Fruit fly (Drosophila melanogaster) whole organism, prepupa: ENCODE data around the gene lectin-30A.

Source experiments
- CG10631 ChIP-seq: fragments of 200-800 bp; sonication (Bioruptor generic); optimal IDR thresholded peaks from 2 replicates; lab custom pipeline; 2016; ENCODE audit warnings: missing biosample characterization, missing genetic modification characterization
- CG10669 ChIP-seq: fragments of 200-800 bp; sonication (Bioruptor generic); optimal IDR thresholded peaks from 3 replicates; lab custom pipeline; 2018; ENCODE audit warnings: missing biosample characterization, mild to moderate bottlenecking, missing genetic modification characterization, moderate library complexity
- CG11294 ChIP-seq: fragments of 200-800 bp; sonication (Bioruptor generic); IDR thresholded peaks from 2 replicates; pipeline ENCODE4 v1.3.6; 2022; ENCODE audit warnings: missing biosample characterization, missing genetic modification characterization
- CG11762 ChIP-seq: fragments of 200-800 bp; sonication (Bioruptor generic); optimal IDR thresholded peaks from 3 replicates; lab custom pipeline; 2016; ENCODE audit warnings: missing biosample characterization, missing genetic modification characterization; ENCODE audit not compliant: insufficient read depth
- CG11902 ChIP-seq: fragments of 200-800 bp; sonication (Bioruptor generic); optimal IDR thresholded peaks from 3 replicates; lab custom pipeline; 2016; ENCODE audit warnings: missing biosample characterization, missing genetic modification characterization
- CG15336 ChIP-seq: fragments of 200-800 bp; sonication (Bioruptor generic); IDR thresholded peaks from 2 replicates; pipeline ENCODE4 v1.3.6; 2022; ENCODE audit warnings: missing biosample characterization, missing genetic modification characterization
- CG1621 ChIP-seq: fragments of 200-800 bp; sonication (Bioruptor generic); optimal IDR thresholded peaks from 3 replicates; lab custom pipeline; 2018; ENCODE audit warnings: missing biosample characterization, mild to moderate bottlenecking, missing genetic modification characterization
- CG16779 ChIP-seq: fragments of 200-800 bp; sonication (Bioruptor generic); optimal IDR thresholded peaks from 3 replicates; lab custom pipeline; 2017; ENCODE audit warnings: missing biosample characterization, mild to moderate bottlenecking, missing genetic modification characterization
- CG3032 ChIP-seq: fragments of 200-800 bp; optimal IDR thresholded peaks from 2 replicates; lab custom pipeline; 2019; ENCODE audit warnings: missing biosample characterization, mild to moderate bottlenecking, missing genetic modification characterization, moderate library complexity
- CG31627 ChIP-seq: fragments of 200-800 bp; sonication (Bioruptor generic); optimal IDR thresholded peaks from 3 replicates; lab custom pipeline; 2016; ENCODE audit warnings: missing biosample characterization, missing genetic modification characterization
- CG32006 ChIP-seq: fragments of 200-800 bp; sonication (Bioruptor generic); optimal IDR thresholded peaks from 3 replicates; lab custom pipeline; 2017; ENCODE audit warnings: missing biosample characterization, mild to moderate bottlenecking, missing genetic modification characterization
- CG34406 ChIP-seq: fragments of 200-800 bp; sonication (Bioruptor generic); optimal IDR thresholded peaks from 3 replicates; lab custom pipeline; 2016; ENCODE audit warnings: missing biosample characterization, missing genetic modification characterization
- CG4318 ChIP-seq: fragments of 200-800 bp; sonication (Bioruptor generic); optimal IDR thresholded peaks from 3 replicates; lab custom pipeline; 2017; ENCODE audit warnings: missing biosample characterization, mild to moderate bottlenecking, missing genetic modification characterization
- CG6163 ChIP-seq: fragments of 200-800 bp; sonication (Bioruptor generic); IDR thresholded peaks from 3 replicates; pipeline ENCODE4 v1.3.6; 2022; ENCODE audit warnings: missing biosample characterization, missing genetic modification characterization
- CG6276 ChIP-seq: fragments of 200-800 bp; sonication (Bioruptor generic); optimal IDR thresholded peaks from 2 replicates; lab custom pipeline; 2017; ENCODE audit warnings: missing biosample characterization, mild to moderate bottlenecking, missing genetic modification characterization
- CG6792 ChIP-seq: fragments of 200-800 bp; sonication (Bioruptor generic); optimal IDR thresholded peaks from 3 replicates; lab custom pipeline; 2016; ENCODE audit warnings: missing biosample characterization, missing genetic modification characterization
- CG6808 ChIP-seq: fragments of 200-800 bp; sonication (Bioruptor generic); optimal IDR thresholded peaks from 3 replicates; lab custom pipeline; 2017; ENCODE audit warnings: missing biosample characterization, missing genetic modification characterization, mild to moderate bottlenecking, moderate library complexity, missing genetic modification reagents
- CG6854 ChIP-seq: fragments of 200-800 bp; sonication (Bioruptor generic); optimal IDR thresholded peaks from 2 replicates; lab custom pipeline; 2017; ENCODE audit warnings: missing biosample characterization, mild to moderate bottlenecking, missing genetic modification characterization
- CG7368 ChIP-seq: fragments of 200-800 bp; sonication (Bioruptor generic); optimal IDR thresholded peaks from 3 replicates; lab custom pipeline; 2016; ENCODE audit warnings: missing biosample characterization, missing genetic modification characterization
- CG8119 ChIP-seq: fragments of 200-800 bp; sonication (Bioruptor generic); IDR thresholded peaks from 3 replicates; pipeline ENCODE4 v1.3.6; 2022; ENCODE audit warnings: missing biosample characterization, missing genetic modification characterization
- CG8319 ChIP-seq: fragments of 200-800 bp; sonication (Bioruptor generic); optimal IDR thresholded peaks from 3 replicates; lab custom pipeline; 2016; ENCODE audit warnings: missing biosample characterization, missing genetic modification characterization
- CG8632 ChIP-seq: fragments of 200-800 bp; sonication (Bioruptor generic); optimal IDR thresholded peaks from 3 replicates; lab custom pipeline; 2016; ENCODE audit warnings: missing biosample characterization, missing genetic modification characterization
- CG9139 ChIP-seq: fragments of 200-800 bp; sonication (Bioruptor generic); optimal IDR thresholded peaks from 3 replicates; lab custom pipeline; 2017; ENCODE audit warnings: missing biosample characterization, mild to moderate bottlenecking, missing genetic modification characterization
- Eip75B ChIP-seq: fragments of 200-800 bp; sonication (Bioruptor generic); optimal IDR thresholded peaks from 3 replicates; lab custom pipeline; 2016; ENCODE audit warnings: missing biosample characterization, missing genetic modification characterization
- Eip78C ChIP-seq: fragments of 200-800 bp; sonication (Bioruptor generic); peaks from one replicate; lab custom pipeline; 2016; ENCODE audit warnings: missing biosample characterization, missing genetic modification characterization
- Ets21C ChIP-seq: fragments of 200-800 bp; sonication (Bioruptor generic); optimal IDR thresholded peaks from 3 replicates; lab custom pipeline; 2016; ENCODE audit warnings: missing biosample characterization, missing genetic modification characterization
- Ets96B ChIP-seq: fragments of 200-800 bp; optimal IDR thresholded peaks from 2 replicates; lab custom pipeline; 2019; ENCODE audit warnings: missing biosample characterization, mild to moderate bottlenecking, missing genetic modification characterization, moderate library complexity
- Gug ChIP-seq: fragments of 200-800 bp; sonication (Bioruptor generic); IDR thresholded peaks from 2 replicates; pipeline ENCODE4 v1.3.6; 2022; ENCODE audit warnings: missing biosample characterization, missing genetic modification characterization
- Hr38 ChIP-seq: sonication (Bioruptor generic); optimal IDR thresholded peaks from 2 replicates; lab custom pipeline; 2016; ENCODE audit warnings: missing biosample characterization, missing genetic modification characterization
- Hr4 ChIP-seq: fragments of 200-800 bp; sonication (Bioruptor generic); optimal IDR thresholded peaks from 3 replicates; lab custom pipeline; 2016; ENCODE audit warnings: missing biosample characterization, missing genetic modification characterization
- Lpt ChIP-seq: fragments of 200-800 bp; sonication (Bioruptor generic); optimal IDR thresholded peaks from 3 replicates; lab custom pipeline; 2016; ENCODE audit warnings: missing biosample characterization, missing genetic modification characterization
- OdsH ChIP-seq: fragments of 200-800 bp; sonication (Bioruptor generic); optimal IDR thresholded peaks from 3 replicates; lab custom pipeline; 2016; ENCODE audit warnings: missing biosample characterization, missing genetic modification characterization
- Smox ChIP-seq: fragments of 200-800 bp; sonication (Bioruptor generic); optimal IDR thresholded peaks from 3 replicates; lab custom pipeline; 2016; ENCODE audit warnings: missing biosample characterization, missing genetic modification characterization
- Sox102F ChIP-seq: fragments of 200-800 bp; sonication (Bioruptor generic); optimal IDR thresholded peaks from 2 replicates; lab custom pipeline; 2016; ENCODE audit warnings: missing biosample characterization, mild to moderate bottlenecking, missing genetic modification characterization
- Sox15 ChIP-seq: fragments of 200-800 bp; sonication (Bioruptor generic); optimal IDR thresholded peaks from 3 replicates; lab custom pipeline; 2016; ENCODE audit warnings: missing biosample characterization, missing genetic modification characterization
- achi ChIP-seq: fragments of 200-800 bp; sonication (Bioruptor generic); optimal IDR thresholded peaks from 3 replicates; lab custom pipeline; 2016; ENCODE audit warnings: missing biosample characterization, missing genetic modification characterization
- acj6 ChIP-seq: fragments of 200-800 bp; sonication (Bioruptor generic); optimal IDR thresholded peaks from 3 replicates; lab custom pipeline; 2016; ENCODE audit warnings: missing biosample characterization, missing genetic modification characterization
- cyc ChIP-seq: fragments of 200-800 bp; sonication (Bioruptor generic); optimal IDR thresholded peaks from 3 replicates; lab custom pipeline; 2016; ENCODE audit warnings: missing biosample characterization, missing genetic modification characterization
- dsx ChIP-seq: fragments of 200-800 bp; optimal IDR thresholded peaks from 3 replicates; lab custom pipeline; 2019; ENCODE audit warnings: missing biosample characterization, mild to moderate bottlenecking, missing genetic modification characterization, moderate library complexity; ENCODE audit not compliant: poor library complexity, severe bottlenecking
- eg ChIP-seq: fragments of 200-800 bp; sonication (Bioruptor generic); IDR thresholded peaks from 3 replicates; pipeline ENCODE4 v1.3.6; 2022; ENCODE audit warnings: missing biosample characterization, missing genetic modification characterization
- fd59A ChIP-seq: fragments of 200-800 bp; sonication (Bioruptor generic); optimal IDR thresholded peaks from 2 replicates; lab custom pipeline; 2017; ENCODE audit warnings: missing biosample characterization, mild to moderate bottlenecking, missing genetic modification characterization, missing genetic modification reagents
- fd85E ChIP-seq: fragments of 200-800 bp; sonication (Bioruptor generic); optimal IDR thresholded peaks from 3 replicates; lab custom pipeline; 2016; ENCODE audit warnings: missing biosample characterization, missing genetic modification characterization
- fkh ChIP-seq: fragments of 200-800 bp; sonication (Bioruptor generic); optimal IDR thresholded peaks from 3 replicates; lab custom pipeline; 2017; ENCODE audit warnings: missing biosample characterization, mild to moderate bottlenecking, missing genetic modification characterization, moderate library complexity
- lz ChIP-seq: fragments of 200-800 bp; sonication (Bioruptor generic); optimal IDR thresholded peaks from 3 replicates; lab custom pipeline; 2016; ENCODE audit warnings: missing biosample characterization, missing genetic modification characterization
- net ChIP-seq: fragments of 200-800 bp; sonication (Bioruptor generic); optimal IDR thresholded peaks from 3 replicates; lab custom pipeline; 2016; ENCODE audit warnings: missing biosample characterization, missing genetic modification characterization
- pdm3 ChIP-seq: fragments of 200-800 bp; sonication (Bioruptor generic); optimal IDR thresholded peaks from 3 replicates; lab custom pipeline; 2016; ENCODE audit warnings: missing biosample characterization, missing genetic modification characterization
- salr ChIP-seq, 2 experiments: fragments of 200-800 bp; sonication (Bioruptor generic); optimal IDR thresholded peaks; 3 replicates each; lab custom pipeline; 2016 to 2018; ENCODE audit warnings: missing biosample characterization in 2 of 2, missing genetic modification characterization in 2 of 2, mild to moderate bottlenecking in 1 of 2
- spab ChIP-seq: fragments of 200-800 bp; sonication (Bioruptor generic); optimal IDR thresholded peaks from 2 replicates; lab custom pipeline; 2017; ENCODE audit warnings: missing biosample characterization, mild to moderate bottlenecking, missing genetic modification characterization, missing genetic modification reagents
- vri ChIP-seq: fragments of 200-800 bp; sonication (Bioruptor generic); optimal IDR thresholded peaks from 3 replicates; lab custom pipeline; 2016; ENCODE audit warnings: missing biosample characterization, mild to moderate bottlenecking, missing genetic modification characterization

lectin-30A gene

dm6 chr2L:9207133-9207532 lies 47.5 kb downstream of the lectin-30A start (continued):
- TF ChIP-seq CG6808 (no peak), fd59A (GFP tag; lab: Kevin White, UChicago) (no peak), CG6792 (GFP tag; lab: Kevin White, UChicago) (peak; percentile 37), CG7368 (GFP tag; lab: Kevin White, UChicago) (peak; percentile 35), Sox102F (GFP tag; lab: Kevin White, UChicago) (peak; percentile 57), Smox (GFP tag; lab: Kevin White, UChicago) (no peak), Ets21C (GFP tag; lab: Kevin White, UChicago) (no peak), Sox15 (GFP tag; lab: Kevin White, UChicago) (no peak), CG4318 (GFP tag; lab: Kevin White, UChicago) (peak; percentile 97), CG34406 (GFP tag; lab: Kevin White, UChicago) (peak; percentile 43), CG11902 (GFP tag; lab: Kevin White, UChicago) (no peak), fd85E (GFP tag; lab: Kevin White, UChicago) (peak; percentile 7), spab (GFP tag; lab: Kevin White, UChicago) (peak; percentile 17), Hr38 (GFP tag; lab: Kevin White, UChicago) (no peak), CG8319 (GFP tag; lab: Kevin White, UChicago) (no peak), CG6163 (GFP tag; lab: Robert Waterston, UW) (peak; percentile 76), CG31627 (GFP tag; lab: Kevin White, UChicago) (peak; percentile 14), CG9139 (no peak)
- TF ChIP-seq, all 60 proteins: peak for 45

DNA sequence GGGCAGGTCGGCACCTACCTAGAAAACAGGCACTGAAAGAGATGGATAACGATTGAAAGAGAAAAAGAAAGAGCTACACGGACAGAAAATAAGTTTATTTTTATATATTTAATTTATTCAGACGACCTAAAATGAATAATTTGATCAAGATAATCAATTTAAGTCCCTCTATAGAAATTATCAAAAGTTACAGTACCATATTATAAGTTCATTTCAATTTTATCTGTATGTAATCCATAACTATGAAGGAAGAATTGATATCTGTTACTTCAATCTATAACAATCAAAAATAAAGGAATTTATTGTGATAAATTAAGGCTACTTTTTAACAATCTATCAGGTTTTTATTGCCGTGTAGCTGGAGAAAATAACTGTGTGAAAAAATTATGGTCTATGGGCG lies 48.3 kb downstream of the lectin-30A start:
- TF ChIP-seq OdsH (GFP tag; lab: Kevin White, UChicago) (peak; percentile 68), CG34406 (GFP tag; lab: Kevin White, UChicago) (no peak), Hr38 (GFP tag; lab: Kevin White, UChicago) (no peak), cyc (GFP tag; lab: Kevin White, UChicago) (no peak), CG31627 (GFP tag; lab: Kevin White, UChicago) (no peak), Hr4 (GFP tag; lab: Kevin White, UChicago) (peak; percentile 88), CG11762 (GFP tag; lab: Kevin White, UChicago) (peak; percentile 55), achi (GFP tag; lab: Kevin White, UChicago) (peak; percentile 73), CG11294 (peak; percentile 63; the same call in 1 of the 2 replicates), net (GFP tag; lab: Kevin White, UChicago) (peak; percentile 51), Gug (GFP tag; lab: Robert Waterston, UW) (peak; percentile 77), Eip75B (GFP tag; lab: Kevin White, UChicago) (peak; percentile 50), CG10669 (GFP tag; lab: Kevin White, UChicago) (peak; percentile 19), vri (GFP tag; lab: Kevin White, UChicago) (no peak), CG32006 (peak; percentile 92), CG10631 (GFP tag; lab: Kevin White, UChicago) (peak; percentile 76), fkh (no peak), salr (GFP tag; optimal IDR thresholded peaks at IDR 0.05; lab: Kevin White, UChicago) (peak in 1 of 2 experiments; percentile 89), Ets96B (peak; percentile 57), CG4318 (GFP tag; lab: Kevin White, UChicago) (peak; percentile 85), eg (peak; percentile 81), CG15336 (peak; percentile 95), dsx (GFP tag; lab: Kevin White, UChicago) (peak; percentile 45), CG6276 (GFP tag; lab: Kevin White, UChicago) (peak; percentile 85), spab (GFP tag; lab: Kevin White, UChicago) (peak; percentile 48), CG3032 (tag; lab: Kevin White, UChicago) (peak; percentile 59), CG6854 (no peak), Smox (GFP tag; lab: Kevin White, UChicago) (no peak), CG8319 (GFP tag; lab: Kevin White, UChicago) (no peak), Eip78C (GFP tag; lab: Kevin White, UChicago) (peak; percentile 74), Sox15 (GFP tag; lab: Kevin White, UChicago) (no peak), Sox102F (GFP tag; lab: Kevin White, UChicago) (no peak), acj6 (GFP tag; lab: Kevin White, UChicago) (peak; percentile 59), CG8119 (GFP tag; lab: Robert Waterston, UW) (peak; percentile 96), Lpt (GFP tag; lab: Kevin White, UChicago) (peak; percentile 86), pdm3 (GFP tag; lab: Kevin White, UChicago) (peak; percentile 61), CG8632 (GFP tag; lab: Kevin White, UChicago) (peak; percentile 20), lz (GFP tag; lab: Kevin White, UChicago) (no peak), CG16779 (tag; lab: Kevin White, UChicago) (peak; percentile 4), CG1621 (tag; lab: Kevin White, UChicago) (no peak)
